Fruit fly (Drosophila melanogaster): ENCODE results near the gene Orc5.
A peak's percentile ranks its signal among the peaks of the same experiment; 100 is the strongest.

Orc5 gene

DNA sequence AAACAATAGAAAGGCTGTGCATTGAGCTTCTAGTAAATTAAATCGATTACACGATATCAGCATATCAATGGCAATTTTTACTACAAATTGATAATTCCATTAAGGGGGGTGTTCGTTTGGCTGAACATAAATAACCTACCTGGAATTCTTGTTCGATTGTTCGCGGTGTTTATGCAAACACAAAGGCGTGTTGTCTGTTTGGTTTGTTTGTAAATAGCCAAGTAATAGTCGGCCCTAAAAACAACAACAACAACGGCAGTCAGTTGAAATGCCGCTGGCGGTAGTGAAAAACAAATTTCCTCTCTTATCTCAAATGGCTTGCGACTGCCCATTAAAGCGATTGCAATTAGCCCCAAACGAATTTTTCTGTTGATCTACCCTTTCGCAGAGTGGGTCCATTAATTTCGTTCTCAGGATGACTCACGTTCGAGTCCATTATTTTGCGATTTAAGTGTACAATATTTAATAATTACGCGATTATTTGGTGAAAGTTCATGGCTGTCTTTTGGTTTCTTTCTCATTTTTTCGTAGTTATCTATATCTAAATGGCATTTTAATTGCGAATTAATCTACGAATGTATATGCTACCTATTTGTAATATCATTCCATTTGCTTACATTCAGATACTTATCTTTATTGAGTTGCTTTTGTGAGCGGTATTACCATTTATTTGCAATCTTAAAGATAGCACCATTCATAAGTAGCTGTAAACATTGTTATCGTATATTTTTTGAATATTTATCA, 9.2 kb downstream of the Orc5 start (continued):
- TF ChIP-seq sisA (GFP tag; IDR thresholded peaks at IDR 0.05) (no peak), TFAM (GFP tag; optimal IDR thresholded peaks at IDR 0.05) (no peak), CG31365 (tag; optimal IDR thresholded peaks at IDR 0.05) (no peak), otp (GFP tag; IDR thresholded peaks at IDR 0.05) (peak; percentile 5; the same call in 1 of the 3 replicates), CG1529 (GFP tag; optimal IDR thresholded peaks at IDR 0.05) (no peak), D (optimal IDR thresholded peaks at IDR 0.05) (no peak), D (GFP tag; optimal IDR thresholded peaks at IDR 0.05) (no peak), CG1832 (GFP tag; optimal IDR thresholded peaks at IDR 0.05) (no peak), Deaf1 (tag; optimal IDR thresholded peaks at IDR 0.05) (no peak), gsb-n (tag; optimal IDR thresholded peaks at IDR 0.05) (peak; percentile 33), CG6654 (GFP tag; optimal IDR thresholded peaks at IDR 0.05) (no peak), fd3F (GFP tag; optimal IDR thresholded peaks at IDR 0.05) (no peak), Sin3A (optimal IDR thresholded peaks at IDR 0.05) (no peak), CG6854 (GFP tag; optimal IDR thresholded peaks at IDR 0.05) (no peak), CG8944 (GFP tag; optimal IDR thresholded peaks at IDR 0.05) (no peak), nmo (GFP tag; optimal IDR thresholded peaks at IDR 0.05) (no peak), gt (GFP tag; IDR thresholded peaks at IDR 0.05) (no peak), CG16779 (GFP tag; IDR thresholded peaks at IDR 0.05) (no peak), Awh (GFP tag; IDR thresholded peaks at IDR 0.05) (peak; percentile 68; the same call in 1 of the 2 replicates), CG2875 (GFP tag; optimal IDR thresholded peaks at IDR 0.05) (peak; percentile 9), CG34376 (GFP tag; optimal IDR thresholded peaks at IDR 0.05) (no peak), CG15601 (tag; optimal IDR thresholded peaks at IDR 0.05) (peak; percentile 9), Hand (GFP tag; optimal IDR thresholded peaks at IDR 0.05) (peak; percentile 27), cwo (GFP tag; optimal IDR thresholded peaks at IDR 0.05) (no peak), CG10267 (tag; optimal IDR thresholded peaks at IDR 0.05) (no peak), HHEX (GFP tag; optimal IDR thresholded peaks at IDR 0.05) (peak; percentile 56), Gug (GFP tag; IDR thresholded peaks at IDR 0.05) (peak; percentile 22; the same call in 1 of the 4 replicates), CG16863 (GFP tag; optimal IDR thresholded peaks at IDR 0.05) (peak; percentile 15), Rx (GFP tag; IDR thresholded peaks at IDR 0.05) (no peak), CG9437 (GFP tag; optimal IDR thresholded peaks at IDR 0.05) (peak; percentile 1), CG6813 (GFP tag; optimal IDR thresholded peaks at IDR 0.05) (no peak), aop (GFP tag; IDR thresholded peaks at IDR 0.05) (no peak), klu (GFP tag; IDR thresholded peaks at IDR 0.05) (no peak), Atf3 (GFP tag; optimal IDR thresholded peaks at IDR 0.05) (no peak), jigr1 (GFP tag; IDR thresholded peaks at IDR 0.05) (no peak), rib (GFP tag; IDR thresholded peaks at IDR 0.05) (no peak), CG7372 (GFP tag; IDR thresholded peaks at IDR 0.05) (no peak), cg (GFP tag; optimal IDR thresholded peaks at IDR 0.05) (no peak), dm (GFP tag; optimal IDR thresholded peaks at IDR 0.05) (no peak), peb (GFP tag; IDR thresholded peaks at IDR 0.05) (no peak), Nf-YA (GFP tag; IDR thresholded peaks at IDR 0.05) (no peak), ap (GFP tag; IDR thresholded peaks at IDR 0.05) (no peak), CG14860 (GFP tag; IDR thresholded peaks at IDR 0.05; ENCODE audit: partially characterized antibody) (no peak), Vsx1 (GFP tag; optimal IDR thresholded peaks at IDR 0.05) (peak; percentile 23), tna (GFP tag; IDR thresholded peaks at IDR 0.05; ENCODE audit: partially characterized antibody) (no peak), ken (GFP tag; IDR thresholded peaks at IDR 0.05) (0 out of 3 replicates have a peak, but pooled peaks have one; percentile 6), CG11247 (GFP tag; IDR thresholded peaks at IDR 0.05) (no peak), Aef1 (GFP tag; IDR thresholded peaks at IDR 0.05) (no peak), cas (GFP tag; IDR thresholded peaks at IDR 0.05) (no peak), ftz-f1 (GFP tag; optimal IDR thresholded peaks at IDR 0.05) (no peak), CG10274 (GFP tag; optimal IDR thresholded peaks at IDR 0.05) (no peak)

Data from whole organism, embryonic.